Fruit fly (Drosophila melanogaster): Measurements from ENCODE around the gene CG11815.

DNA sequence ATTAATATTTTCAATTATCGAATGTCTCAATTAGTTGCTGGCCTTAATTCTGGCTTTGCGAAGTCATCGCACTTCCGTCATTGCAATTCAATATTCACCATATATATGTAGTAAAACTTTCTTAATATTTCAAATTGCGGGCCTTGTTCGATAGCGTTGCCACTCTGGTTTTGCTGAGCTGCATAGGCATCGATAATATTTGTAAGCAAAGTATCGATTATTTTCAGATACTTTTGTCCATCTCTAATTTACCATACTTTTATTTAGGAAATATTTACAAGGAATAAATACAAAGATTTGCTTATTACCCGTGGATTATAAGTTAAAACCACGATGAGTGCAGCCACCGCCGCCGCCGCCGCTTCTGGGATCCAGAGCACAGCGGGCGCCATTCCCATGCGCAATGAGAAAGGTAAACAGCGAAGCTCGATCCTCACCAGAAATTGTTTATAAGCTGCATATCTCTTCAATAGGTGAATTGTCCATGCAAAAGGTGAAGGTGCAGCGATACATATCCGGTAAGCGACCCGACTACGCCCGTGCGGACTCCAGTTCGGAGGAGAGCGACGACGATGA lies 30.1 kb downstream of the CG11815 start, which contains the start of gene Mfap1:
- TF ChIP-seq CG9948 (tag; optimal IDR thresholded peaks at IDR 0.05) (no peak), CG32121 (GFP tag; IDR thresholded peaks at IDR 0.05) (no peak)
